Worm (Caenorhabditis elegans) whole organism, dauer: ENCODE results near the gene sdc-3.

ENCODE experiments used
- unc-62 ChIP-seq: sonication (generic microtip); optimal IDR thresholded peaks from 2 replicates; lab custom pipeline; 2017; ENCODE audit warnings: missing biosample characterization, missing genetic modification reagents, missing genetic modification characterization

Gene sdc-3

DNA sequence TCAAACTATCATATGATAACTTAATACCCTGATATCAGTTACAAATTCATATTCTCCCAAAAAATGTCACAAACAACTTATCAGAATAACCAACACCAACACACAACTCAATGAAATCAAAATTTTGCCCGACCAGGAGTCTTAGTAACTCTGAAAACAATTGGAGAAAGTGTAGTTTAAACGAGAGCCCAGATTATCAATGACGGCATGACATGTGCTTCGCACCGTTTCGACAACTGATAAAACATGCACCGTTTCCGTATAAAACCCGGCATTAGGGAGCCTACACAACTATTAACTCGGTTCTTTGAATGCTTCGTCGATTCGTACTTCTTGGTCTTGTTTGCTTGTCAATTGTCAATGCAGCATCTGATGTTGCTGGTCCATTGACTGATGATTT is 54.4 kb downstream of the sdc-3 start, which contains the start of gene fil-1:
Gene fil-1 (plus strand): TSS at position 219 of the 400 bp plus-strand sequence.
- TF ChIP-seq unc-62 (GFP tag; lab: Kevin White, UChicago) = no peak

DNA sequence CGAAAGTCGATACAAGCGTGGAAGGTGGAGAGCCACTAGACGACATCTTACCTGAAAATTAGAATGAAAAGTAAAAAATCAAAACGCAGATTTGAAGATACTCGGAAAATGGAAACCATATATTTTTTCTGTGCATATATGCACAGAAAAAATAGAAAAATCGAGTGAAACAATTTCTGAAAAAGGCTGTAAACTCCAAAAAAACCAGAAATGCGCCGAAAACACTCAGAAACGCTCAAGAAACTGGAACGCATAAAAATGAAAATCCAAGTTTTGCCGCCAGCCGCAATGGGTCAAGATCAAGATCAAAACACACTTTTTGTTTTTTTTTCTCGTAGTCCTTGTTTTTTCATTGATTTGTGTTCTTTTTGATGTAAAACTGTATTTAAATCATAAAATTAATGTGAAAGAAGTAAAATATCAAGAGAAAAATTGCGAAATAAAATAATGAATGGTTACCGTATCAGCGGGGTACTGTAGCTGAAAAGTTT is 55.3 kb downstream of the sdc-3 start, which contains the start of gene T01C3.3:
Gene T01C3.3 (minus strand): TSS at position 51 of the 491 bp plus-strand sequence.
- no peak for TF ChIP-seq unc-62 (GFP tag; lab: Kevin White, UChicago)

DNA sequence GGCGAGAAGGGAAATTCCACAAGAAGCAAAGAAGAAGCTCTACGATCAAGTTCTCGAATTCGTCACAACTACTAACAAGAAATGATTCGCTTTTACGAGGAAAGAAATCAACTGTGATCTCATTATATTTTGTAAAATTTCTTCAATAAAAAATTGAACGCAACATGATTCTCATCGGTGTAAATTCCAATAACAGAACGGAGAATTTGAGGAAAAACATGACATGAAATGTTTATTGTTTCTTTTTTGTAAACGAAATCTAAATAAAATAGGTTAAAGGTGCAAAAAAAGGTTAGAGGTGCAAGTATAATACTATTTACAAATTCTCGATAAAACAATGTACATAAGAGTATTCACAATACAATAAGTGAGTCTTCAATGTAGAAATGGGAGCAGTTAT is 56.5 kb downstream of the sdc-3 start:
- no peak for TF ChIP-seq unc-62 (GFP tag; lab: Kevin White, UChicago)

DNA sequence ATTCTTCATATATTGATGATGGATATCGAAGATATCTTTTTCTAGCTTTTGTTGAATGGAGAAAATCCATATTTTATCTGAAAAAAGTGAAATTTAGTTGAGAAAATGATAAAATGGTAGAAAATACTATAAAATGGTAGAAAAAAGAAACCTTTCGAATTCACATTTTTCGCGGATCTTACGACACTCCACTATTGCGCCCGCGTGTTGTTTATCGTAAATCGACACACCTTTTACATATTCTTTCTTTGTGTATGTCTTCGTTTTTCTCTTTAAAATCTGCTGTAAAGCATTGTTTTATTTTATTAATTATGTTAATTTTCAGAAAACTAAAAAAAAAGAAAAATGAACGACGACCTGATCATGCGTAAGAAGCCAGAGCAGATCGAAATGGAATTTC is 57.2 kb downstream of the sdc-3 start, which contains the start of the genes cdt-2 and T01C3.2:
Gene cdt-2 (minus strand): TSS at position 284 of the 400 bp plus-strand sequence.
Gene T01C3.2 (plus strand): TSS at position 326 of the 400 bp plus-strand sequence.
- no peak for TF ChIP-seq unc-62 (GFP tag; lab: Kevin White, UChicago)
